Fruit fly (Drosophila melanogaster): ENCODE results near the gene CG17560.

CG17560 gene

dm6 chr3R:16614241-16614640 lies 3.5 kb upstream of the CG17560 start, which contains the start of gene CG10340 (continued):
- no peak for TF ChIP-seq aop (GFP tag; IDR thresholded peaks at IDR 0.05)
- no peak for TF ChIP-seq bigmax (GFP tag; optimal IDR thresholded peaks at IDR 0.05)
- no peak for TF ChIP-seq CG2889 (GFP tag; IDR thresholded peaks at IDR 0.05)
- TF ChIP-seq Scr (GFP tag; IDR thresholded peaks at IDR 0.05; ENCODE audit: partially characterized antibody): peak; percentile 83
- TF ChIP-seq Dip3 (GFP tag; optimal IDR thresholded peaks at IDR 0.05): no peak
- TF ChIP-seq rib (GFP tag; IDR thresholded peaks at IDR 0.05): no peak
- TF ChIP-seq scrt (GFP tag; optimal IDR thresholded peaks at IDR 0.05): no peak
- no peak for TF ChIP-seq CG17385 (GFP tag; optimal IDR thresholded peaks at IDR 0.05)
- TF ChIP-seq sob (GFP tag; IDR thresholded peaks at IDR 0.05): no peak
- TF ChIP-seq CG6683 (GFP tag; optimal IDR thresholded peaks at IDR 0.05): no peak
- no peak for TF ChIP-seq CG4617 (GFP tag; optimal IDR thresholded peaks at IDR 0.05; ENCODE audit: borderline replicate concordance)
- TF ChIP-seq BEAF-32 (GFP tag; optimal IDR thresholded peaks at IDR 0.05): peak; percentile 81
- TF ChIP-seq CG12104 (GFP tag; optimal IDR thresholded peaks at IDR 0.05): no peak
- no peak for TF ChIP-seq CG9215 (GFP tag; IDR thresholded peaks at IDR 0.05)
- TF ChIP-seq sqz (GFP tag; optimal IDR thresholded peaks at IDR 0.05): no peak
- no peak for TF ChIP-seq shn (GFP tag; optimal IDR thresholded peaks at IDR 0.05)
- peak; percentile 85 for TF ChIP-seq bbx (GFP tag; IDR thresholded peaks at IDR 0.05; ENCODE audit: partially characterized antibody)
- TF ChIP-seq Camta (GFP tag; optimal IDR thresholded peaks at IDR 0.05): no peak
- peak; percentile 15 for TF ChIP-seq phol (tag; optimal IDR thresholded peaks at IDR 0.05)
- TF ChIP-seq odd (GFP tag; optimal IDR thresholded peaks at IDR 0.05): no peak
- TF ChIP-seq Tbp (GFP tag; optimal IDR thresholded peaks at IDR 0.05): no peak
- TF ChIP-seq run (tag; optimal IDR thresholded peaks at IDR 0.05): no peak
- TF ChIP-seq NFAT (GFP tag; IDR thresholded peaks at IDR 0.05): no peak
- no peak for TF ChIP-seq CG4328 (GFP tag; optimal IDR thresholded peaks at IDR 0.05)
- TF ChIP-seq prd (optimal IDR thresholded peaks at IDR 0.05): no peak
- peak; percentile 30; the same call in 1 of the 3 replicates for TF ChIP-seq prd (GFP tag; IDR thresholded peaks at IDR 0.05)
- TF ChIP-seq CG13424 (tag; optimal IDR thresholded peaks at IDR 0.05): peak; percentile 11
- TF ChIP-seq D19B (GFP tag; optimal IDR thresholded peaks at IDR 0.05): no peak
- TF ChIP-seq CG17359 (tag; optimal IDR thresholded peaks at IDR 0.05): no peak
- peak; percentile 45; the same call in 1 of the 2 replicates for TF ChIP-seq slbo (GFP tag; IDR thresholded peaks at IDR 0.05)
- TF ChIP-seq Asciz (GFP tag; optimal IDR thresholded peaks at IDR 0.05): no peak
- TF ChIP-seq Dek (tag; optimal IDR thresholded peaks at IDR 0.05): no peak
- TF ChIP-seq ase (GFP tag; IDR thresholded peaks at IDR 0.05): no peak
- peak; percentile 87 for TF ChIP-seq E2f2 (GFP tag; IDR thresholded peaks at IDR 0.05)
- TF ChIP-seq CG5245 (GFP tag; optimal IDR thresholded peaks at IDR 0.05): no peak
- no peak for TF ChIP-seq CG13894 (tag; optimal IDR thresholded peaks at IDR 0.05)
- peak; percentile 63 to 91 for TF ChIP-seq crp (GFP tag; optimal IDR thresholded peaks at IDR 0.05)
- peak; percentile 31 for TF ChIP-seq CG13775 (GFP tag; optimal IDR thresholded peaks at IDR 0.05)
- TF ChIP-seq CG11247 (GFP tag; IDR thresholded peaks at IDR 0.05): no peak
- TF ChIP-seq sna (GFP tag; IDR thresholded peaks at IDR 0.05; ENCODE audit: partially characterized antibody): peak; percentile 83
- TF ChIP-seq CG3163 (GFP tag; optimal IDR thresholded peaks at IDR 0.05): no peak
- no peak for TF ChIP-seq tio (GFP tag; optimal IDR thresholded peaks at IDR 0.05)
- peak; percentile 63 for TF ChIP-seq ato (GFP tag; IDR thresholded peaks at IDR 0.05; ENCODE audit: partially characterized antibody)
- no peak for TF ChIP-seq Trl (optimal IDR thresholded peaks at IDR 0.05)
- no peak for TF ChIP-seq Trl (GFP tag; optimal IDR thresholded peaks at IDR 0.05)
- TF ChIP-seq CG8765 (GFP tag; IDR thresholded peaks at IDR 0.05): no peak
- TF ChIP-seq MBD-R2 (GFP tag; IDR thresholded peaks at IDR 0.05): peak; percentile 92
- TF ChIP-seq CG7556 (GFP tag; optimal IDR thresholded peaks at IDR 0.05): no peak
- no peak for TF ChIP-seq da (GFP tag; optimal IDR thresholded peaks at IDR 0.05)
- peak; percentile 87 for TF ChIP-seq CG13287 (GFP tag; IDR thresholded peaks at IDR 0.05; ENCODE audit: partially characterized antibody)
- TF ChIP-seq CG18764 (GFP tag; optimal IDR thresholded peaks at IDR 0.05): peak; percentile 3
- TF ChIP-seq vnd (GFP tag; IDR thresholded peaks at IDR 0.05; ENCODE audit: partially characterized antibody): peak; percentile 72; the same call in 2 of the 3 replicates
